Fruit fly (Drosophila melanogaster): Measurements from ENCODE around the gene rod.

The rod gene

dm6 chr3R:31599538-31600313 is 19.0 kb downstream of the rod start:
- no peak for TF ChIP-seq CG10669 (GFP tag; optimal IDR thresholded peaks at IDR 0.05)
- TF ChIP-seq Hr4 (GFP tag; optimal IDR thresholded peaks at IDR 0.05) = no peak
- TF ChIP-seq Met (GFP tag; optimal IDR thresholded peaks at IDR 0.05) = no peak
- TF ChIP-seq CG6163 (GFP tag; IDR thresholded peaks at IDR 0.05) = no peak
- no peak for TF ChIP-seq CG8632 (GFP tag; optimal IDR thresholded peaks at IDR 0.05)
- TF ChIP-seq CG6808 (GFP tag; optimal IDR thresholded peaks at IDR 0.05) = no peak
- no peak for TF ChIP-seq CG6854 (GFP tag; optimal IDR thresholded peaks at IDR 0.05)
- no peak for TF ChIP-seq CG16779 (tag; optimal IDR thresholded peaks at IDR 0.05)
- TF ChIP-seq fkh (GFP tag; optimal IDR thresholded peaks at IDR 0.05) = peak; percentile 16
- TF ChIP-seq Eip93F (GFP tag; optimal IDR thresholded peaks at IDR 0.05) = no peak
- peak; percentile 94 for TF ChIP-seq vri (GFP tag; optimal IDR thresholded peaks at IDR 0.05)
- no peak for TF ChIP-seq dsx (GFP tag; optimal IDR thresholded peaks at IDR 0.05; ENCODE audit: poor library complexity, severe bottlenecking)
- TF ChIP-seq Hr39 (GFP tag; optimal IDR thresholded peaks at IDR 0.05) = no peak
- TF ChIP-seq eg (GFP tag; IDR thresholded peaks at IDR 0.05) = no peak
- no peak for TF ChIP-seq Sox102F (GFP tag; optimal IDR thresholded peaks at IDR 0.05)
- no peak for TF ChIP-seq net (GFP tag; optimal IDR thresholded peaks at IDR 0.05)
- TF ChIP-seq topi (GFP tag; optimal IDR thresholded peaks at IDR 0.05) = no peak
- TF ChIP-seq svp (GFP tag) = peak; percentile 81
- TF ChIP-seq CG11902 (GFP tag; optimal IDR thresholded peaks at IDR 0.05) = no peak
- no peak for TF ChIP-seq fd85E (GFP tag; optimal IDR thresholded peaks at IDR 0.05)
- TF ChIP-seq Hr38 (GFP tag; optimal IDR thresholded peaks at IDR 0.05) = no peak

- no peak for TF ChIP-seq Eip75B (GFP tag; optimal IDR thresholded peaks at IDR 0.05)
- TF ChIP-seq CG8119 (GFP tag; IDR thresholded peaks at IDR 0.05) = no peak
- TF ChIP-seq CG34406 (GFP tag; optimal IDR thresholded peaks at IDR 0.05) = no peak
- no peak for TF ChIP-seq vri (GFP tag; optimal IDR thresholded peaks at IDR 0.05)
- TF ChIP-seq Eip78C (GFP tag) = no peak
- no peak for TF ChIP-seq CG10669 (GFP tag; optimal IDR thresholded peaks at IDR 0.05)
- no peak for TF ChIP-seq svp (GFP tag)
- TF ChIP-seq achi (GFP tag; optimal IDR thresholded peaks at IDR 0.05) = no peak
- no peak for TF ChIP-seq salr (GFP tag; optimal IDR thresholded peaks at IDR 0.05)
- TF ChIP-seq fd59A (GFP tag; optimal IDR thresholded peaks at IDR 0.05) = no peak
- TF ChIP-seq ss (GFP tag; optimal IDR thresholded peaks at IDR 0.05) = no peak
- no peak for TF ChIP-seq Sox102F (GFP tag; optimal IDR thresholded peaks at IDR 0.05)
- no peak for TF ChIP-seq CG4318 (GFP tag; optimal IDR thresholded peaks at IDR 0.05)
- no peak for TF ChIP-seq Blimp-1 (GFP tag; optimal IDR thresholded peaks at IDR 0.05)
- no peak for TF ChIP-seq Sox14 (GFP tag; optimal IDR thresholded peaks at IDR 0.05)
- no peak for TF ChIP-seq CG8632 (GFP tag; optimal IDR thresholded peaks at IDR 0.05)
- no peak for TF ChIP-seq CG16779 (tag; optimal IDR thresholded peaks at IDR 0.05)
- no peak for TF ChIP-seq Hr38 (GFP tag; optimal IDR thresholded peaks at IDR 0.05)
- no peak for TF ChIP-seq CG7368 (GFP tag; optimal IDR thresholded peaks at IDR 0.05)
- no peak for TF ChIP-seq Met (GFP tag; optimal IDR thresholded peaks at IDR 0.05)
Measured at dm6 chr3R:31603246-31603645, 22.5 kb downstream of the rod start.

dm6 chr3R:31603655-31604054 is 22.9 kb downstream of the rod start:
- TF ChIP-seq Eip93F (GFP tag; optimal IDR thresholded peaks at IDR 0.05) (no peak), Sox102F (GFP tag; optimal IDR thresholded peaks at IDR 0.05) (no peak), CG15336 (GFP tag; IDR thresholded peaks at IDR 0.05) (no peak), fkh (GFP tag; optimal IDR thresholded peaks at IDR 0.05) (peak; percentile 88)
